Fruit fly (Drosophila melanogaster) whole organism, adult: ENCODE results near the gene CG11811.

Experiments
- CG12768 ChIP-seq: fragments of 200-800 bp; sonication (Bioruptor generic); optimal IDR thresholded peaks from 2 replicates; lab custom pipeline; 2017; ENCODE audit warnings: missing biosample characterization, missing genetic modification characterization, mild to moderate bottlenecking, moderate library complexity, missing genetic modification reagents
- CG5204 ChIP-seq: fragments of 200-800 bp; sonication (Bioruptor generic); optimal IDR thresholded peaks from 2 replicates; lab custom pipeline; 2016; ENCODE audit warnings: missing biosample characterization, missing genetic modification characterization
- CG7045 ChIP-seq: fragments of 200-800 bp; sonication (Bioruptor generic); optimal IDR thresholded peaks from 2 replicates; lab custom pipeline; 2017; ENCODE audit warnings: missing biosample characterization, mild to moderate bottlenecking, missing genetic modification characterization
- CG7101 ChIP-seq: fragments of 200-800 bp; sonication (Bioruptor generic); optimal IDR thresholded peaks from 2 replicates; lab custom pipeline; 2018; ENCODE audit warnings: missing biosample characterization, mild to moderate bottlenecking, missing genetic modification characterization, moderate library complexity
- Clk ChIP-seq: fragments of 200-800 bp; sonication (Bioruptor generic); optimal IDR thresholded peaks from 2 replicates; lab custom pipeline; 2017; ENCODE audit warnings: missing biosample characterization, missing genetic modification characterization
- Crg-1 ChIP-seq: fragments of 200-800 bp; sonication (Bioruptor generic); optimal IDR thresholded peaks from 2 replicates; lab custom pipeline; 2016; ENCODE audit warnings: missing biosample characterization, missing genetic modification characterization
- Hr96 ChIP-seq: fragments of 200-800 bp; sonication (Bioruptor generic); optimal IDR thresholded peaks from 2 replicates; lab custom pipeline; 2016; ENCODE audit warnings: missing biosample characterization, missing genetic modification characterization
- Mnt ChIP-seq: fragments of 200-800 bp; sonication (Bioruptor generic); optimal IDR thresholded peaks from 2 replicates; lab custom pipeline; 2016; ENCODE audit warnings: missing biosample characterization, mild to moderate bottlenecking, missing genetic modification characterization
- bab1 ChIP-seq: fragments of 200-800 bp; sonication (Bioruptor generic); optimal IDR thresholded peaks from 3 replicates; lab custom pipeline; 2019; ENCODE audit warnings: missing biosample characterization, mild to moderate bottlenecking, missing genetic modification characterization, moderate library complexity
- cic ChIP-seq: fragments of 200-800 bp; sonication (Bioruptor generic); optimal IDR thresholded peaks from 2 replicates; lab custom pipeline; 2017; ENCODE audit warnings: missing biosample characterization, mild to moderate bottlenecking, missing genetic modification characterization, moderate library complexity
- kay ChIP-seq: fragments of 200-800 bp; sonication (Bioruptor generic); peaks from one replicate; lab custom pipeline; 2016; ENCODE audit warnings: missing biosample characterization, missing genetic modification characterization, borderline replicate concordance
- ovo ChIP-seq: fragments of 200-800 bp; sonication (Bioruptor generic); optimal IDR thresholded peaks from 2 replicates; lab custom pipeline; 2016; ENCODE audit warnings: missing biosample characterization, missing genetic modification characterization
- pad ChIP-seq: fragments of 200-800 bp; sonication (Bioruptor generic); optimal IDR thresholded peaks from 3 replicates; lab custom pipeline; 2017; ENCODE audit warnings: missing biosample characterization, missing genetic modification characterization, mild to moderate bottlenecking, moderate library complexity, missing genetic modification reagents
- toe ChIP-seq: fragments of 200-800 bp; sonication (Bioruptor generic); optimal IDR thresholded peaks from 2 replicates; lab custom pipeline; 2016; ENCODE audit warnings: missing biosample characterization, missing genetic modification characterization

dm6 chr3L:10659524-10659923 lies 31.3 kb upstream of the CG11811 start:
- no peak for TF ChIP-seq bab1 (GFP tag; lab: Kevin White, UChicago)
- TF ChIP-seq pad (GFP tag; lab: Kevin White, UChicago): no peak
- no peak for TF ChIP-seq CG7045 (GFP tag; lab: Kevin White, UChicago)
- no peak for TF ChIP-seq toe (GFP tag; lab: Kevin White, UChicago)
- no peak for TF ChIP-seq Mnt (GFP tag; lab: Kevin White, UChicago)
- TF ChIP-seq Hr96 (GFP tag; lab: Kevin White, UChicago): no peak
- TF ChIP-seq CG7101 (tag; lab: Kevin White, UChicago): no peak
- no peak for TF ChIP-seq Crg-1 (GFP tag; lab: Kevin White, UChicago)
- no peak for TF ChIP-seq kay (GFP tag; lab: Kevin White, UChicago)
- no peak for TF ChIP-seq ovo (GFP tag; lab: Kevin White, UChicago)
- no peak for TF ChIP-seq Clk (GFP tag; lab: Kevin White, UChicago)
- TF ChIP-seq cic (GFP tag; lab: Kevin White, UChicago): no peak
- TF ChIP-seq CG12768: no peak
- no peak for TF ChIP-seq CG5204 (GFP tag; lab: Kevin White, UChicago)
